Fruit fly (Drosophila melanogaster) whole organism, wandering third instar larva: ENCODE data around the gene msps.

ENCODE experiments used
- Hr78 ChIP-seq: fragments of >200 bp; optimal IDR thresholded peaks from 2 replicates; lab custom pipeline; 2017; ENCODE audit warnings: missing biosample characterization, missing genetic modification characterization
- N ChIP-seq: fragments of >200 bp; optimal IDR thresholded peaks from 2 replicates; lab custom pipeline; 2018; ENCODE audit warnings: missing biosample characterization, missing external identifiers, missing genetic modification characterization

- TF ChIP-seq Hr78 (GFP tag; lab: Kevin White, UChicago) (no peak), N (GFP tag; lab: Kevin White, UChicago) (no peak)
These were observed 37.0 kb upstream of the msps start for dm6 chr3R:16013580-16013979.
